Worm (Caenorhabditis elegans): ENCODE data around the gene srx-130.

The srx-130 gene

DNA sequence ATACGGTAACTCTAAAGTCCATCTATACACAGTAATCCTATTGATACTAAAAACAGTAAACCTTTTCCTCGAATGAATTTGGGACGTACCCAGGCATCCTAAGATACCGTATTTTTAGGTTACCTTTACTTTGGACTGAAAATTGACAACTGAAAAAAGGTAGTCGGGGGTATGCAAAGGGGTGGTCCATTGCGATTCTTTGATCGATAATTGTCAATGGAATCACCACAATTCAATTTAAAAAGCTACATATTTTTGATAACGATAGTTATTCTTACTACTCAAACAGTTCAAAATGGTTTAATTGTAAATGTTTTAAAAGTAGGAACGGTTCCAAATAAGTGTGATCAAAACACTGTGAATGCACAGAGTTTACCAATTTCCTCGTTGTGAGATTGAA lies 9.3 kb upstream of the srx-130 start, which contains the start of gene srx-129:
srx-129 (plus strand) TSS at position 301 of the 400 bp plus-strand sequence.
- no peak for TF ChIP-seq R02D3.7 (tag; optimal IDR thresholded peaks at IDR 0.05)
- no peak for TF ChIP-seq nhr-10 (tag; optimal IDR thresholded peaks at IDR 0.05)
- no peak for TF ChIP-seq dmd-4 (tag; optimal IDR thresholded peaks at IDR 0.05)
- TF ChIP-seq C34F6.9 (tag; optimal IDR thresholded peaks at IDR 0.05): no peak
- TF ChIP-seq zag-1 (tag; optimal IDR thresholded peaks at IDR 0.05): no peak
- TF ChIP-seq lsy-2 (tag; optimal IDR thresholded peaks at IDR 0.05): no peak
- TF ChIP-seq nhr-6 (tag; optimal IDR thresholded peaks at IDR 0.05): no peak
- TF ChIP-seq sma-9 (GFP tag; optimal IDR thresholded peaks at IDR 0.05): no peak
- no peak for TF ChIP-seq sma-9 (tag; optimal IDR thresholded peaks at IDR 0.05)
- no peak for TF ChIP-seq lin-39 (tag; optimal IDR thresholded peaks at IDR 0.05)
- TF ChIP-seq ceh-82 (tag; optimal IDR thresholded peaks at IDR 0.05): no peak
- no peak for TF ChIP-seq unc-62 (GFP tag; optimal IDR thresholded peaks at IDR 0.05)
- no peak for TF ChIP-seq blmp-1 (tag; optimal IDR thresholded peaks at IDR 0.05; ENCODE audit: insufficient read depth)
- TF ChIP-seq sma-3 (GFP tag; optimal IDR thresholded peaks at IDR 0.05): no peak
- no peak for TF ChIP-seq unc-55 (GFP tag; optimal IDR thresholded peaks at IDR 0.05)
- no peak for TF ChIP-seq nhr-11 (tag; optimal IDR thresholded peaks at IDR 0.05)
- TF ChIP-seq alr-1 (tag; optimal IDR thresholded peaks at IDR 0.05): no peak
- no peak for TF ChIP-seq snpc-4 (tag; optimal IDR thresholded peaks at IDR 0.05)

DNA sequence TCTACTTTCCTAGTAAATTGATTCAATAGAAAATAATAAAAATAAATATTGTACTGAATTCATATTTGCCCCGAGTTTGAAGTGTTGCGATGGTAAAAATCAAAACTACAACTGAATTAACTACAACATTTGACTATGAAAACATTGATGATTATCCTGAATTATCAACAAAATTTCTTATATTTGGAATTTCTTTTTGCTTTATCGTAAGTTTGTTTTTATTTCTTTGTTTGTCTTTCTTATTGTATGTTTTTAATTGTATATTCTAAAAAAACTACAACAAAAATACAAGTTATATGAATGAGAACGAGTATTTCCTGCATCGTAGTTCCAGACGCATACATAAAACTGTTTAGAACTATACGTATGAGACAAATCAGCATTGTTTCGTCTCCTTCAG lies 6.1 kb upstream of the srx-130 start, which contains the start of gene srx-128:
srx-128 (plus strand) TSS at position 301 of the 400 bp plus-strand sequence.
- TF ChIP-seq crh-2 (tag; optimal IDR thresholded peaks at IDR 0.05) (no peak), sma-3 (GFP tag; optimal IDR thresholded peaks at IDR 0.05) (no peak), nhr-237 (tag; optimal IDR thresholded peaks at IDR 0.05) (no peak), unc-55 (GFP tag; optimal IDR thresholded peaks at IDR 0.05) (no peak), nhr-6 (tag; optimal IDR thresholded peaks at IDR 0.05) (no peak), nhr-10 (tag; optimal IDR thresholded peaks at IDR 0.05) (no peak), nhr-11 (tag; optimal IDR thresholded peaks at IDR 0.05) (no peak)

DNA sequence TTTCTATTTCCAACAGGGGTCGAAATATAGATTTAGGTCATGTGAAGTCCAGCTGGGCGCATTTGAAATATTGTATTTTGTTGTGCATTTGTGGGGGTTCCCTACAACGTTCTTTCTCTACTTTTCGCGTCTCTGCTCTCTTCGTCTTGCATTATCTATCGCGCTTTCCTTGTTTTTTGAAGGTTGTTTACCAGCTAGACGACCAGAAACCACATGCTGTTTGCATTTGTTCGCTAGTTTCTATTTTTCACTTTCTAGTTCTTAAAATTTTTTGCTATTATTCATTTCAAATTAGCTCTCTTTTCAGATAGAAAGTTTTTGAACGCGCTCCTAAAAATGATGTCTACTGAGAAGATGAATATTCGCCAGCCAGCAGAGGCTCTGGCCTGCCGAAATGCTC lies 3.8 kb upstream of the srx-130 start, which contains the start of gene F55B12.10:
F55B12.10 (plus strand) TSS at position 301 of the 400 bp plus-strand sequence.
- no peak for TF ChIP-seq ceh-82 (tag; optimal IDR thresholded peaks at IDR 0.05)
- TF ChIP-seq peb-1 (tag; optimal IDR thresholded peaks at IDR 0.05): no peak
- TF ChIP-seq gmeb-1 (tag; optimal IDR thresholded peaks at IDR 0.05): no peak
- TF ChIP-seq ZK546.5 (tag; optimal IDR thresholded peaks at IDR 0.05): no peak
- TF ChIP-seq nhr-25 (tag; optimal IDR thresholded peaks at IDR 0.05): no peak
- no peak for TF ChIP-seq blmp-1 (tag; optimal IDR thresholded peaks at IDR 0.05; ENCODE audit: insufficient read depth)
- TF ChIP-seq nhr-77 (tag; optimal IDR thresholded peaks at IDR 0.05): no peak
- no peak for TF ChIP-seq unc-55 (GFP tag; optimal IDR thresholded peaks at IDR 0.05)
- TF ChIP-seq ztf-4 (tag; optimal IDR thresholded peaks at IDR 0.05): no peak
- TF ChIP-seq mbf-1 (tag; optimal IDR thresholded peaks at IDR 0.05): no peak
- no peak for TF ChIP-seq aly-2 (tag; optimal IDR thresholded peaks at IDR 0.05)
- no peak for TF ChIP-seq nhr-12 (tag; optimal IDR thresholded peaks at IDR 0.05)
- TF ChIP-seq snpc-4 (tag; optimal IDR thresholded peaks at IDR 0.05): no peak
- TF ChIP-seq lsy-2 (tag; optimal IDR thresholded peaks at IDR 0.05): no peak
- TF ChIP-seq lin-11 (tag; optimal IDR thresholded peaks at IDR 0.05): no peak
- TF ChIP-seq dmd-4 (tag; optimal IDR thresholded peaks at IDR 0.05): no peak
- TF ChIP-seq nhr-23 (tag; optimal IDR thresholded peaks at IDR 0.05): no peak
- no peak for TF ChIP-seq elt-1 (tag; optimal IDR thresholded peaks at IDR 0.05)
- TF ChIP-seq mab-5 (tag; optimal IDR thresholded peaks at IDR 0.05): no peak
- no peak for TF ChIP-seq F13H6.1 (tag; optimal IDR thresholded peaks at IDR 0.05)

DNA sequence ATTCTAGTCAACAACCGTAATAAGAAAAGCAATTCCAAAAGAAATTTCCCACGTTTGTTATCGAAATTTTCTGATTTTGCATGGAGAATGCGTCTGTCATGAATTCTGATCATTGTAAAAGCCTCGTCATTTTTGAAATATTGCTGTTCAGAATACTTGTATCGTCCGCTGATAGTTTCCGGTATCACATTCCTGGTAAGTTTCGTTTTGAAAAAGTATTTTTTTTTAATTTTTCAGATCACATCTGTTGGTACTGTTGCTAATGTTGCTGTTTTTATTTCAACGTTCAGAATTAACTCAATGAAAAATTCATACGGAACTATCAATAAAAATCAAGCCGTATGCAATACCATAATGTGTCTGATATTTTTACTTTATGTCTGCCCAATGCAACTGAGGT lies 2.3 kb upstream of the srx-130 start, which contains the start of gene srx-17:
srx-17 (plus strand) TSS at position 301 of the 400 bp plus-strand sequence.
- TF ChIP-seq crh-2 (tag; optimal IDR thresholded peaks at IDR 0.05): no peak
- TF ChIP-seq aly-2 (tag; optimal IDR thresholded peaks at IDR 0.05): no peak
- TF ChIP-seq nhr-77 (tag; optimal IDR thresholded peaks at IDR 0.05): no peak
- no peak for TF ChIP-seq Y55F3AM.14 (GFP tag; optimal IDR thresholded peaks at IDR 0.05)

ce11 chrV:13845136-13845535 lies 1.9 kb downstream of the srx-130 start, which contains the start of gene srx-131:
TSS of gene srx-131 (plus strand) at chrV:13845436.
- TF ChIP-seq nhr-129 (tag; optimal IDR thresholded peaks at IDR 0.05): no peak

Data from whole organism, L2 larva.